Worm (Caenorhabditis elegans): ENCODE data around the gene srh-31.

DNA sequence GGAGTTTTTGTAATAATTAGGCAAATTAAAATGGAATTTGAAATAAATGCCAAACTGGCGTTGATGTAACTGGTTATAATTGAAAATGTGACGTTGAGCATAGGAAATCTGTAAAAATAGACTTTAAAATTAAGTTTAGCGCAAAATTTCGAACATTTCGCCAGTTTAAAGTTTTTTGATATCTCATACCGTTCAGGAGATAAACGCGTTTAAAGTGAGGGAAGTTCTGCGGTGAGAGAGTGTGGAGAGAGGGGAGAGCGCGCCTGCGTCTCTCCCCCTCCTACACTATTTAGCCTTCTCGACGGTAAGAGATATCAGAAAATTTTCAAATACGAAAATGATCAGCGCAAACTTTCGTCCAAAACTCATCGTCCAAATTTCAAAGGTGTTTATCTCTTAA is 30.6 kb upstream of the srh-31 start, which contains the start of gene str-92:
- no peak for TF ChIP-seq ama-1 (optimal IDR thresholded peaks at IDR 0.05)
- no peak for TF ChIP-seq pag-3 (tag; optimal IDR thresholded peaks at IDR 0.05; ENCODE audit: borderline replicate concordance)
- TF ChIP-seq ceh-6 (GFP tag; optimal IDR thresholded peaks at IDR 0.05), result no peak
- TF ChIP-seq lim-6 (tag; optimal IDR thresholded peaks at IDR 0.05), result no peak
- TF ChIP-seq pax-1 (tag; optimal IDR thresholded peaks at IDR 0.05), result no peak
- TF ChIP-seq nhr-11 (tag; optimal IDR thresholded peaks at IDR 0.05), result no peak

Data from whole organism, late embryonic.